Worm (Caenorhabditis elegans): ENCODE data around the gene T12A2.21.

Gene T12A2.21

ce11 chrIII:6195718-6196117 is 40.8 kb downstream of the T12A2.21 start:
- TF ChIP-seq jun-1 (tag; optimal IDR thresholded peaks at IDR 0.05) (no peak), ama-1 (optimal IDR thresholded peaks at IDR 0.05) (no peak), pqm-1 (tag; optimal IDR thresholded peaks at IDR 0.05) (no peak), fkh-2 (tag; optimal IDR thresholded peaks at IDR 0.05) (no peak), skn-1 (tag; optimal IDR thresholded peaks at IDR 0.05) (no peak), ceh-9 (tag; optimal IDR thresholded peaks at IDR 0.05) (no peak), nhr-67 (tag; optimal IDR thresholded peaks at IDR 0.05) (no peak), ceh-28 (tag; optimal IDR thresholded peaks at IDR 0.05) (no peak), eor-1 (tag; optimal IDR thresholded peaks at IDR 0.05) (no peak), nhr-23 (tag; optimal IDR thresholded peaks at IDR 0.05) (no peak), nfya-1 (tag; optimal IDR thresholded peaks at IDR 0.05; ENCODE audit: insufficient read depth) (no peak), ztf-4 (tag; optimal IDR thresholded peaks at IDR 0.05) (no peak), sea-2 (GFP tag; optimal IDR thresholded peaks at IDR 0.05) (no peak), fkh-10 (GFP tag; optimal IDR thresholded peaks at IDR 0.05) (no peak), aly-2 (tag; optimal IDR thresholded peaks at IDR 0.05) (no peak), tbx-2 (tag; optimal IDR thresholded peaks at IDR 0.05) (no peak)

DNA sequence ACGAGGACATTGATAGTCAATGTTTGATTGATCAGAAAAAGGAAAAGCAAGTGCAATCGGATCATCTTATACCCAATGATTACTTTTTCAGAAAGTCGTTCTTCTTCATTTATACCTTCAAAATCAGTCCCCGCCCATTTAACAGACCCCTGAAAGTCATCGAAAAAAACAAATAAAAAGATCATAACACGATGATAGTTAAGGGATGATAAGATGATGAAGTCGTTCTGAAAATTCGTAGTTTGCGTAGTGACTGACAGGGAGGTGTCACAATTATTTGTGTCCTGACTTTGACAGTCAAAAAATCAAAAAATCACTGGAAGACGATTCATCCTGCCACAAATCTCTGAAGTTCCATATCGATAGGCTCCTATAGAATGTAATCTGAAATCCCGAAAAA is 42.1 kb downstream of the T12A2.21 start, which contains the start of gene ugt-66:
ugt-66 (minus strand) TSS at position 101 of the 400 bp plus-strand sequence.
- TF ChIP-seq ztf-4 (tag; optimal IDR thresholded peaks at IDR 0.05) (no peak), nhr-23 (tag; optimal IDR thresholded peaks at IDR 0.05) (no peak), nfya-1 (tag; optimal IDR thresholded peaks at IDR 0.05; ENCODE audit: insufficient read depth) (no peak)

ce11 chrIII:6190810-6191209 is 45.7 kb downstream of the T12A2.21 start, which contains the start of gene C23G10.5:
Gene C23G10.5, plus strand, starts transcription at chrIII:6191110.
- TF ChIP-seq fkh-2 (tag; optimal IDR thresholded peaks at IDR 0.05) (no peak), tbx-2 (tag; optimal IDR thresholded peaks at IDR 0.05) (no peak), fos-1 (tag; optimal IDR thresholded peaks at IDR 0.05) (no peak), hmg-11 (tag; optimal IDR thresholded peaks at IDR 0.05) (no peak), egl-5 (tag; optimal IDR thresholded peaks at IDR 0.05) (no peak), sea-2 (GFP tag; optimal IDR thresholded peaks at IDR 0.05) (no peak), elt-2 (tag; optimal IDR thresholded peaks at IDR 0.05) (no peak), nhr-237 (tag; optimal IDR thresholded peaks at IDR 0.05) (no peak), ceh-16 (tag; optimal IDR thresholded peaks at IDR 0.05) (no peak), lin-15B (tag; optimal IDR thresholded peaks at IDR 0.05) (no peak)
